Fruit fly (Drosophila melanogaster): ENCODE results near the gene Fpgs1.

Gene Fpgs1

DNA sequence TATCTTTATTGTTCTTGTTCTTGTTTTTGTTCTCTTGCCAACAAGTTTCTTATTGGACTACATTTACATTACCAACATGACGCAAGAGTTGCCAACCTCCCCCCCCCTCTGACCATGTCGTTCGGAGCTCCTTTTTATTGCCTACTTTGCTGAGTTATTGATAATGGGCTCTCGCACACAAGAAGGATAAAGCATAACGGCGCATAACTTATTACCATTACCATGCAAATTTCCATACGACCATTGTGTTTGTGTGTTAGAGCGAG lies 20.4 kb downstream of the Fpgs1 start:
- TF ChIP-seq kay (GFP tag; ENCODE audit: borderline replicate concordance) (no peak), CG11617 (GFP tag; optimal IDR thresholded peaks at IDR 0.05) (no peak), CG12768 (GFP tag; optimal IDR thresholded peaks at IDR 0.05) (no peak), tj (GFP tag; optimal IDR thresholded peaks at IDR 0.05) (no peak), Clk (GFP tag; optimal IDR thresholded peaks at IDR 0.05) (no peak), cnc (optimal IDR thresholded peaks at IDR 0.05) (no peak), ovo (GFP tag; optimal IDR thresholded peaks at IDR 0.05) (no peak), CG1620 (GFP tag; optimal IDR thresholded peaks at IDR 0.05) (no peak), CG5204 (GFP tag; optimal IDR thresholded peaks at IDR 0.05) (no peak), Hr96 (GFP tag; optimal IDR thresholded peaks at IDR 0.05) (no peak), bab1 (GFP tag; optimal IDR thresholded peaks at IDR 0.05) (no peak), Mnt (GFP tag; optimal IDR thresholded peaks at IDR 0.05) (no peak), pad (GFP tag; optimal IDR thresholded peaks at IDR 0.05) (no peak), CG14711 (tag; optimal IDR thresholded peaks at IDR 0.05) (no peak), toe (GFP tag; optimal IDR thresholded peaks at IDR 0.05) (no peak), CG7101 (tag; optimal IDR thresholded peaks at IDR 0.05) (no peak), CG7045 (GFP tag; optimal IDR thresholded peaks at IDR 0.05) (no peak)

DNA sequence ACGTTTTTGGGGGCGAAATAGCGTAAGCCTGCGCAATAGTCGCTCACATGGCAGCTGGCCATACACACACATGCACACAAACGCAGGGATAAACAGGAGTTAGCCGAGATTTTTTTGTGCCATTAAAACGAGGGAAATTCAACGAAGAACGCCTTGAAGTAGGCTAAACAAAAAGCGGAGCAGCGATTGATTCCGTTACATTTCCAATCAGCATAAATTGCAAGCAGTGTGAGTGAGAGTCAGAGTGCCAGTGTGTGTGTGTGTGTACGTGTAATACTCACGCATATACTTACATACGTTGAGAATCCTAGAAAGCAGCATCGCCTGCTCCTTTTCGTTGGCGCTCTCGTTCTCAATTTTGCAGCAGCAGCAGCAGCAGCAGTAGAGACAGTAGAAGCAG lies 21.5 kb downstream of the Fpgs1 start:
- TF ChIP-seq Mnt (GFP tag; optimal IDR thresholded peaks at IDR 0.05) (no peak), ovo (GFP tag; optimal IDR thresholded peaks at IDR 0.05) (no peak), CG12768 (GFP tag; optimal IDR thresholded peaks at IDR 0.05) (no peak), bab1 (GFP tag; optimal IDR thresholded peaks at IDR 0.05) (no peak), pad (GFP tag; optimal IDR thresholded peaks at IDR 0.05) (no peak), CG7101 (tag; optimal IDR thresholded peaks at IDR 0.05) (no peak), Clk (GFP tag; optimal IDR thresholded peaks at IDR 0.05) (no peak), Crg-1 (GFP tag; optimal IDR thresholded peaks at IDR 0.05) (no peak), CG33017 (tag; optimal IDR thresholded peaks at IDR 0.05) (no peak), CG11617 (GFP tag; optimal IDR thresholded peaks at IDR 0.05) (no peak), CG7045 (GFP tag; optimal IDR thresholded peaks at IDR 0.05) (no peak), Hr96 (GFP tag; optimal IDR thresholded peaks at IDR 0.05) (no peak), cnc (optimal IDR thresholded peaks at IDR 0.05) (no peak), tj (GFP tag; optimal IDR thresholded peaks at IDR 0.05) (no peak)

DNA sequence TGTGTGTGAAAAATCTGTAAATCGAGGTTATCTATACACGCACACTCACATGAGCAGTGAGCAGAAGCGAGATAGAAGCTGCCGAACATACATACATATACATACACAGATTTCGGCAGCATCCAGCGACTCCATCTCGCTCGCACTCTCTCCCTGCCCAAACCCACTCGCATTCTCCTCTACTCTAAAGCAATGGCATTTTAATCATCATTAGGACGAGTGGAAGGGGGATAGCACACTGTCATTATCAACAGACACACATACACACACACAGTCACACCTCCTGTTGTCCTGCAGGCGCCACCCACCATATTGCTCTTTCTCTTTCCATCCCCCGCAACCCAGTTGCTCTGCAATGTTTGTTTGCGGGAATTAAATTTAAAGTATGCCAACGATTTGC lies 22.3 kb downstream of the Fpgs1 start:
- TF ChIP-seq CG33017 (tag; optimal IDR thresholded peaks at IDR 0.05), result no peak

DNA sequence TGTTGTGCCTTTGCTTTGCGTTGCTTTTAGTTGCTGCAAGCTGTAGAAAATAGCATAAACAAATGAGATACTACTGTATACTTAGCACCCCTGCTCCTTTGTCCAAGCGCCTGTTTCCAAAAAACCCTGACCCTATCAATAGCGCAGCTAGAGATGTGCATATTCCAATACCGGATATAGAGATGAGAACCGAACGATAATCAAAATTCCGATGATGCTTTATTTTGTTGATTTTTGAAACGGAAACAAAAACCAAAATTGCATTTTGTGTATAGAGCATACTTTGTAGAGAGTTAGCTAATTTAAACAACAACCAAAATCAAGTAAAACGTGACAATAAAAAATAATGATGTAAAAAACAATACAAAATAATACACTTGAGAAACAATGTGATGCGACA lies 33.7 kb downstream of the Fpgs1 start:
- TF ChIP-seq CG7045 (GFP tag; optimal IDR thresholded peaks at IDR 0.05) (no peak), kay (GFP tag; ENCODE audit: borderline replicate concordance) (peak; percentile 44), pad (GFP tag; optimal IDR thresholded peaks at IDR 0.05) (no peak)

DNA sequence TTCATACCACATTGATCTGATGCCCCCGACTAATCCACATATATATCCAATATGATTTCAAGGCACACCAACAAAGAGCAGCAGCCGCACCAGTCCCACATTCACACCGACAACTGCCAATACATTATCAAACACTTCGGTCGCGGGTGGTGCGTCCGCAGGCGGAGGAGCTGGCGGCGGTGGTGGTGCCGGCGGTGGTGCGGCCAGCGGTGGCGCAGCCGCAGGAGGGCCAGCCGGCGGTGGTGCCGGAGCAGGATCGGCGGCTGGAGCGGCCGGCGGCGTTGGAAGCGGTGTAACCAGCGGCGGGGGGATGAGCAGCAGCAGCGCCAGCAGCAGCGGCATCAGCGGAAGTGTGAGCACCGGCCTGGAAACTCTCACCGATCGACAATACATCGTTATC lies 39.9 kb downstream of the Fpgs1 start:
- TF ChIP-seq Hr96 (GFP tag; optimal IDR thresholded peaks at IDR 0.05) (no peak), Clk (GFP tag; optimal IDR thresholded peaks at IDR 0.05) (no peak), ovo (GFP tag; optimal IDR thresholded peaks at IDR 0.05) (no peak), CG11617 (GFP tag; optimal IDR thresholded peaks at IDR 0.05) (no peak), Crg-1 (GFP tag; optimal IDR thresholded peaks at IDR 0.05) (no peak), CG12768 (GFP tag; optimal IDR thresholded peaks at IDR 0.05) (no peak), toe (GFP tag; optimal IDR thresholded peaks at IDR 0.05) (no peak), cic (GFP tag; optimal IDR thresholded peaks at IDR 0.05) (no peak), pad (GFP tag; optimal IDR thresholded peaks at IDR 0.05) (no peak), kay (GFP tag; ENCODE audit: borderline replicate concordance) (no peak), CG1620 (GFP tag; optimal IDR thresholded peaks at IDR 0.05) (no peak), cnc (optimal IDR thresholded peaks at IDR 0.05) (no peak), Mnt (GFP tag; optimal IDR thresholded peaks at IDR 0.05) (no peak), bab1 (GFP tag; optimal IDR thresholded peaks at IDR 0.05) (no peak), CG14711 (tag; optimal IDR thresholded peaks at IDR 0.05) (no peak), CG7045 (GFP tag; optimal IDR thresholded peaks at IDR 0.05) (no peak), tj (GFP tag; optimal IDR thresholded peaks at IDR 0.05) (no peak), CG7101 (tag; optimal IDR thresholded peaks at IDR 0.05) (no peak)

DNA sequence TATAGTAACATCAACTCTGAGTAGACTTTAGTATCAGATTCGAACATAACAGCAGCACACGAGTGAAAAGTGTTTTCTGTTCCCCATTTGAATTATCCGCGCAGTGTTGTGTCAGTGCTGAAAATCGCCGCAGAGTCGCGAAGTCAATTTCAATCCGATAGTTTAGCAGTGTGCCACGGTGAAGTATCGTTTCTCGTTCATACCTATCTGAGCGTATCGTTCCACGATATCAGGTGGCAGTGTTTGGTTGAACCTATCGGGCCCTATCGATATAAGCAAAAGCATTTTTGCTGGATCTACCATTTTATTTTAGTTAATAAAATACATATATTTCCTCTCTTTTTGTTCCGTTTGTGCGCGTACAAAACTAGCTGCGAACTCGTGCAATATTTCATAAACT lies 41.9 kb downstream of the Fpgs1 start, which contains the start of gene CkIalpha:
TSS of gene CkIalpha (plus strand) at position 53 of the 400 bp plus-strand sequence.
- TF ChIP-seq Hr96 (GFP tag; optimal IDR thresholded peaks at IDR 0.05) (no peak), cic (GFP tag; optimal IDR thresholded peaks at IDR 0.05) (peak; percentile 35), Mnt (GFP tag; optimal IDR thresholded peaks at IDR 0.05) (peak; percentile 82), CG5204 (GFP tag; optimal IDR thresholded peaks at IDR 0.05) (no peak), ovo (GFP tag; optimal IDR thresholded peaks at IDR 0.05) (peak; percentile 64), cnc (optimal IDR thresholded peaks at IDR 0.05) (no peak), CG7101 (tag; optimal IDR thresholded peaks at IDR 0.05) (peak; percentile 80), toe (GFP tag; optimal IDR thresholded peaks at IDR 0.05) (peak; percentile 61), CG33017 (tag; optimal IDR thresholded peaks at IDR 0.05) (no peak), CG1620 (GFP tag; optimal IDR thresholded peaks at IDR 0.05) (peak; percentile 91), kay (GFP tag; ENCODE audit: borderline replicate concordance) (no peak), Crg-1 (GFP tag; optimal IDR thresholded peaks at IDR 0.05) (peak; percentile 84), pad (GFP tag; optimal IDR thresholded peaks at IDR 0.05) (peak; percentile 54), tj (GFP tag; optimal IDR thresholded peaks at IDR 0.05) (peak; percentile 60), CG7045 (GFP tag; optimal IDR thresholded peaks at IDR 0.05) (no peak), CG11617 (GFP tag; optimal IDR thresholded peaks at IDR 0.05) (no peak), CG14711 (tag; optimal IDR thresholded peaks at IDR 0.05) (peak; percentile 36), Clk (GFP tag; optimal IDR thresholded peaks at IDR 0.05) (peak; percentile 12), bab1 (GFP tag; optimal IDR thresholded peaks at IDR 0.05) (peak; percentile 85), CG12768 (GFP tag; optimal IDR thresholded peaks at IDR 0.05) (peak; percentile 31)

DNA sequence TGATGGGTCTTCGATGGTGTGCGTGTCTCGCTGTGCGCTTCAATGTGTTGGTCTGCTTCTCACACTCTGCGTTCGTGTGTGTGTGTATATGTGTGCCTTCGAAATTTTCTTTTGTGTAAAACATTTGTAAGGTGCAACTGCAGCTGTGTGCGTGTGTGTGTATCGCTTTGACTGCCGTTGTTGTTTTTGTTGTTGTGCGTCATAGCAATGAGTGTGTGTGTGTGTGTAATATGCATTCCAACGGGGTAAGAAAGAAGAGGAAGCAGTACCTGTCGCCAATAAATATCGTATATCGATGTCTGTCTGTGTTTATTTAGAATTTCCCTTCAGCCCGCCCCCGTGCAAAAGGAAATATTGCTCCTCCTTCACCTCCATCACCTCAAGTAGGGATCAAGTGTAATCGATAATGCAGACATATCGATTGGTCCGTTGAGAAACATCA lies 42.6 kb downstream of the Fpgs1 start:
- TF ChIP-seq bab1 (GFP tag; optimal IDR thresholded peaks at IDR 0.05) (peak; percentile 54), tj (GFP tag; optimal IDR thresholded peaks at IDR 0.05) (peak; percentile 51), kay (GFP tag; ENCODE audit: borderline replicate concordance) (peak; percentile 97), CG5204 (GFP tag; optimal IDR thresholded peaks at IDR 0.05) (no peak), CG12768 (GFP tag; optimal IDR thresholded peaks at IDR 0.05) (no peak), Crg-1 (GFP tag; optimal IDR thresholded peaks at IDR 0.05) (peak; percentile 58), CG1620 (GFP tag; optimal IDR thresholded peaks at IDR 0.05) (peak; percentile 36), CG14711 (tag; optimal IDR thresholded peaks at IDR 0.05) (peak; percentile 29), ovo (GFP tag; optimal IDR thresholded peaks at IDR 0.05) (peak; percentile 51), CG11617 (GFP tag; optimal IDR thresholded peaks at IDR 0.05) (peak; percentile 26), pad (GFP tag; optimal IDR thresholded peaks at IDR 0.05) (peak; percentile 96), CG7101 (tag; optimal IDR thresholded peaks at IDR 0.05) (peak; percentile 45), Clk (GFP tag; optimal IDR thresholded peaks at IDR 0.05) (no peak), cic (GFP tag; optimal IDR thresholded peaks at IDR 0.05) (peak; percentile 84), CG7045 (GFP tag; optimal IDR thresholded peaks at IDR 0.05) (no peak), CG33017 (tag; optimal IDR thresholded peaks at IDR 0.05) (peak; percentile 27), Mnt (GFP tag; optimal IDR thresholded peaks at IDR 0.05) (peak; percentile 75)

Measured in whole organism, adult.